Worm (Caenorhabditis elegans): ENCODE results near the gene sao-1.

ce11 chrV:13961927-13962419 lies 1.8 kb upstream of the sao-1 start, which contains the start of the genes algn-13 and R10D12.13:
- TF ChIP-seq ceh-82 (tag; optimal IDR thresholded peaks at IDR 0.05) (no peak), fos-1 (tag; optimal IDR thresholded peaks at IDR 0.05) (no peak), unc-39 (tag; optimal IDR thresholded peaks at IDR 0.05) (no peak), ZK546.5 (tag; optimal IDR thresholded peaks at IDR 0.05) (no peak), alr-1 (tag; optimal IDR thresholded peaks at IDR 0.05) (no peak), snpc-4 (tag; optimal IDR thresholded peaks at IDR 0.05) (peak; percentile 30), nhr-11 (tag; optimal IDR thresholded peaks at IDR 0.05) (no peak), lin-13 (GFP tag; optimal IDR thresholded peaks at IDR 0.05) (peak; percentile 52), R02D3.7 (tag; optimal IDR thresholded peaks at IDR 0.05) (no peak), lsy-2 (tag; optimal IDR thresholded peaks at IDR 0.05) (peak in 1 of 2 experiments; percentile 70), blmp-1 (tag; optimal IDR thresholded peaks at IDR 0.05; ENCODE audit: insufficient read depth) (no peak), elt-3 (tag; optimal IDR thresholded peaks at IDR 0.05) (no peak), nhr-12 (tag; optimal IDR thresholded peaks at IDR 0.05) (no peak), elt-1 (tag; optimal IDR thresholded peaks at IDR 0.05) (no peak)
